Fruit fly (Drosophila melanogaster): ENCODE results near the gene CG6661.

The CG6661 gene

dm6 chr3L:14049620-14050253 lies 15.2 kb downstream of the CG6661 start, which contains the start of gene Neurl4 (continued):
- TF ChIP-seq CG1832 (GFP tag; optimal IDR thresholded peaks at IDR 0.05): no peak
- TF ChIP-seq fd102C (GFP tag; optimal IDR thresholded peaks at IDR 0.05): no peak
- no peak for TF ChIP-seq CG8388 (GFP tag; optimal IDR thresholded peaks at IDR 0.05)
- no peak for TF ChIP-seq CG11723 (GFP tag; optimal IDR thresholded peaks at IDR 0.05)
- peak; percentile 43 for TF ChIP-seq CG2202 (tag; optimal IDR thresholded peaks at IDR 0.05)
- no peak for TF ChIP-seq emc (GFP tag; optimal IDR thresholded peaks at IDR 0.05)
- TF ChIP-seq CG4424 (GFP tag; optimal IDR thresholded peaks at IDR 0.05): no peak
- TF ChIP-seq Sox100B (GFP tag; optimal IDR thresholded peaks at IDR 0.05): no peak
- TF ChIP-seq Nf-YA (GFP tag; IDR thresholded peaks at IDR 0.05): peak; percentile 50; the same call in 1 of the 2 replicates
- TF ChIP-seq kni (GFP tag; optimal IDR thresholded peaks at IDR 0.05): no peak
- TF ChIP-seq sima (GFP tag; optimal IDR thresholded peaks at IDR 0.05): no peak
- no peak for TF ChIP-seq CG10543 (GFP tag; optimal IDR thresholded peaks at IDR 0.05)
- peak; percentile 63 for TF ChIP-seq Atf6 (GFP tag; IDR thresholded peaks at IDR 0.05)
- peak; percentile 54 for TF ChIP-seq onecut (GFP tag; IDR thresholded peaks at IDR 0.05)
- TF ChIP-seq CG2678 (tag; optimal IDR thresholded peaks at IDR 0.05): no peak
- TF ChIP-seq CkIIα-i1 (GFP tag; IDR thresholded peaks at IDR 0.05): no peak
- peak; percentile 21 for TF ChIP-seq CG4820 (GFP tag; optimal IDR thresholded peaks at IDR 0.05)
- TF ChIP-seq Ravus (GFP tag; IDR thresholded peaks at IDR 0.05): no peak; the same call in 1 of the 2 replicates
- TF ChIP-seq odd (GFP tag; optimal IDR thresholded peaks at IDR 0.05): no peak
- 0 out of 2 replicates have a peak, but pooled peaks have one; percentile 4 for TF ChIP-seq NFAT (GFP tag; IDR thresholded peaks at IDR 0.05)
- no peak for TF ChIP-seq wek (GFP tag; optimal IDR thresholded peaks at IDR 0.05)
- 0 out of 2 replicates have a peak, but pooled peaks have one; percentile 29 for TF ChIP-seq CG5953 (GFP tag; IDR thresholded peaks at IDR 0.05)
- no peak for TF ChIP-seq CG18764 (GFP tag; optimal IDR thresholded peaks at IDR 0.05)
- peak; percentile 70 for TF ChIP-seq lmd (GFP tag; IDR thresholded peaks at IDR 0.05)
- peak; percentile 1 for TF ChIP-seq Dp (GFP tag; optimal IDR thresholded peaks at IDR 0.05)
- peak; percentile 75 for TF ChIP-seq CG10366 (GFP tag; IDR thresholded peaks at IDR 0.05)
- no peak for TF ChIP-seq gcm (GFP tag; optimal IDR thresholded peaks at IDR 0.05)
- peak; percentile 47 for TF ChIP-seq CG6813 (GFP tag; optimal IDR thresholded peaks at IDR 0.05)
- TF ChIP-seq hth (optimal IDR thresholded peaks at IDR 0.05): no peak
- peak; percentile 42 for TF ChIP-seq maf-S (GFP tag; optimal IDR thresholded peaks at IDR 0.05)
- TF ChIP-seq Med (GFP tag): peak; percentile 88
- TF ChIP-seq Atf-2 (GFP tag; optimal IDR thresholded peaks at IDR 0.05): peak; percentile 46
- TF ChIP-seq CG42726 (GFP tag; IDR thresholded peaks at IDR 0.05; ENCODE audit: partially characterized antibody): no peak
- TF ChIP-seq pho (GFP tag; optimal IDR thresholded peaks at IDR 0.05): peak; percentile 40
- peak; percentile 66 for TF ChIP-seq CG18619 (GFP tag; optimal IDR thresholded peaks at IDR 0.05)
- TF ChIP-seq CG12391 (tag; optimal IDR thresholded peaks at IDR 0.05): peak; percentile 87
- TF ChIP-seq Bgb (GFP tag; IDR thresholded peaks at IDR 0.05; ENCODE audit: partially characterized antibody): no peak
- no peak for TF ChIP-seq PHDP (tag; optimal IDR thresholded peaks at IDR 0.05)
- no peak for TF ChIP-seq CG34224 (GFP tag; IDR thresholded peaks at IDR 0.05; ENCODE audit: partially characterized antibody)
- no peak for TF ChIP-seq Hand (GFP tag; optimal IDR thresholded peaks at IDR 0.05)
- no peak for TF ChIP-seq Trl (optimal IDR thresholded peaks at IDR 0.05)
- peak; percentile 63 for TF ChIP-seq Trl (GFP tag; optimal IDR thresholded peaks at IDR 0.05)
- peak; percentile 17 for TF ChIP-seq CG31365 (tag; optimal IDR thresholded peaks at IDR 0.05)
- TF ChIP-seq CG17328 (GFP tag; IDR thresholded peaks at IDR 0.05): peak; percentile 75
- no peak for TF ChIP-seq crol (GFP tag; IDR thresholded peaks at IDR 0.05)
- no peak for TF ChIP-seq D19A (tag; optimal IDR thresholded peaks at IDR 0.05)
- TF ChIP-seq C15 (GFP tag; IDR thresholded peaks at IDR 0.05): no peak
- TF ChIP-seq inv (GFP tag; IDR thresholded peaks at IDR 0.05; ENCODE audit: partially characterized antibody): no peak
- peak; percentile 76 for TF ChIP-seq vvl (GFP tag; IDR thresholded peaks at IDR 0.05)
- TF ChIP-seq CG4328 (GFP tag; optimal IDR thresholded peaks at IDR 0.05): no peak
